Fruit fly (Drosophila melanogaster) whole organism: ENCODE data around the gene CG10486.

ENCODE experiments used
- Dll ChIP-seq: fragments of >200 bp; optimal IDR thresholded peaks from 2 replicates; lab custom pipeline; 2017
- pan ChIP-seq: fragments of >200 bp; optimal IDR thresholded peaks from 2 replicates; lab custom pipeline; 2017

DNA sequence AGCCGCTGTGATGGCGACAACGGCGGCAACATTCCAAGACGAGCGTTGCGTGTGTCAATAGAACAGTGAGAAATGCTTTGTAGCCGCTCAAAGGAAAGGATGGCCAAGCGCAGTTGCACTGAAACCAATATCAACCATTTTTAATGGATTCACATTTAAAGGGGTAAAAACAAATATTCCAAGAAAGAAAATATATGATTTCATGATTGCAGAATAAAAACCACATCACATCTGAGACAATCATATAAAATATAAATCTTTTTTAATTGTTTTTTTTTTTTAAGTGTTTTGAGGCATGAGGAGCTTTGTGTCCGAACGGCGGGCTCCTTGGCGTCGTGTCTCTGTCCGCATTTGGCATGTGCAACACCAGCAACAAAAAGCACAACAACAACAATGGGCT, 34.6 kb upstream of the CG10486 start:
- TF ChIP-seq Dll (lab: Kevin White, UChicago) = no peak
- TF ChIP-seq pan = no peak
